Fruit fly (Drosophila melanogaster) whole organism, embryonic: ENCODE results near the gene Ubi-p63E.

Source experiments
- B-H2 ChIP-seq: fragments of 200-800 bp; sonication (Bioruptor generic); optimal IDR thresholded peaks from 2 replicates; lab custom pipeline; 2018; ENCODE audit warnings: missing biosample characterization, mild to moderate bottlenecking, missing genetic modification characterization
- CG10274 ChIP-seq: fragments of 200-800 bp; sonication (Bioruptor generic); optimal IDR thresholded peaks from 3 replicates; lab custom pipeline; 2017; ENCODE audit warnings: missing biosample characterization, mild to moderate bottlenecking, missing genetic modification characterization
- CG10321 ChIP-seq: fragments of 200-800 bp; sonication (Bioruptor generic); IDR thresholded peaks from 2 replicates; pipeline ENCODE4 v1.3.6; 2022; ENCODE audit warnings: missing biosample characterization, missing genetic modification characterization
- CG10543 ChIP-seq: fragments of 200-800 bp; sonication (Bioruptor generic); optimal IDR thresholded peaks from 3 replicates; lab custom pipeline; 2017; ENCODE audit warnings: missing biosample characterization, mild to moderate bottlenecking, missing genetic modification characterization, moderate library complexity
- CG11247 ChIP-seq: fragments of 200-800 bp; sonication (Bioruptor generic); IDR thresholded peaks from 2 replicates; pipeline ENCODE4 v1.3.6; 2022; ENCODE audit warnings: missing biosample characterization, missing genetic modification characterization
- CG11456 ChIP-seq: fragments of 200-800 bp; sonication (Bioruptor generic); IDR thresholded peaks from 3 replicates; pipeline ENCODE4 v1.3.6; 2022; ENCODE audit warnings: missing biosample characterization, missing genetic modification characterization
- CG11723 ChIP-seq: fragments of 200-800 bp; sonication (Bioruptor generic); optimal IDR thresholded peaks from 2 replicates; lab custom pipeline; 2017; ENCODE audit warnings: missing biosample characterization, mild to moderate bottlenecking, missing genetic modification characterization
- CG12071 ChIP-seq: fragments of 200-800 bp; sonication (Bioruptor generic); optimal IDR thresholded peaks from 3 replicates; lab custom pipeline; 2018; ENCODE audit warnings: missing biosample characterization, mild to moderate bottlenecking, missing genetic modification characterization
- CG12942 ChIP-seq: fragments of 200-800 bp; sonication (Bioruptor generic); optimal IDR thresholded peaks from 3 replicates; lab custom pipeline; 2016; ENCODE audit warnings: missing biosample characterization, missing genetic modification characterization
- CG13287 ChIP-seq: fragments of 200-800 bp; sonication (Bioruptor generic); IDR thresholded peaks from 2 replicates; pipeline ENCODE4 v1.3.6; 2022; ENCODE audit warnings: missing biosample characterization, missing genetic modification characterization; ENCODE audit not compliant: partially characterized antibody
- CG13624 ChIP-seq: fragments of 200-800 bp; sonication (Bioruptor generic); optimal IDR thresholded peaks from 2 replicates; lab custom pipeline; 2016; ENCODE audit warnings: missing biosample characterization, missing genetic modification characterization
- CG14441 ChIP-seq: fragments of 200-800 bp; sonication (Bioruptor generic); IDR thresholded peaks from 2 replicates; pipeline ENCODE4 v1.3.6; 2022; ENCODE audit warnings: missing biosample characterization, missing genetic modification characterization
- CG17612 ChIP-seq: fragments of 200-800 bp; sonication (Bioruptor generic); IDR thresholded peaks from 2 replicates; pipeline ENCODE4 v1.3.6; 2022; ENCODE audit warnings: missing biosample characterization, missing genetic modification characterization
- CG18619 ChIP-seq: fragments of 200-800 bp; sonication (Bioruptor generic); optimal IDR thresholded peaks from 3 replicates; lab custom pipeline; 2017; ENCODE audit warnings: missing biosample characterization, mild to moderate bottlenecking, missing genetic modification characterization
- CG2120 ChIP-seq: fragments of 200-800 bp; sonication (Bioruptor generic); optimal IDR thresholded peaks from 3 replicates; lab custom pipeline; 2016; ENCODE audit warnings: missing biosample characterization, missing genetic modification characterization
- CG2678 ChIP-seq: fragments of 200-800 bp; sonication (Bioruptor generic); optimal IDR thresholded peaks from 3 replicates; lab custom pipeline; 2019; ENCODE audit warnings: missing biosample characterization, mild to moderate bottlenecking, missing genetic modification characterization, moderate library complexity
- CG2889 ChIP-seq: fragments of 200-800 bp; sonication (Bioruptor generic); IDR thresholded peaks from 3 replicates; pipeline ENCODE4 v1.3.6; 2022; ENCODE audit warnings: missing biosample characterization, missing genetic modification characterization
- CG3281 ChIP-seq: fragments of 200-800 bp; sonication (Bioruptor generic); optimal IDR thresholded peaks from 3 replicates; lab custom pipeline; 2017; ENCODE audit warnings: missing biosample characterization, mild to moderate bottlenecking, missing genetic modification characterization
- CG4707 ChIP-seq: fragments of 200-800 bp; sonication (Bioruptor generic); optimal IDR thresholded peaks from 2 replicates; lab custom pipeline; 2018; ENCODE audit warnings: missing biosample characterization, mild to moderate bottlenecking, missing genetic modification characterization, moderate library complexity
- CG6654 ChIP-seq: fragments of 200-800 bp; sonication (Bioruptor generic); optimal IDR thresholded peaks from 2 replicates; lab custom pipeline; 2017; ENCODE audit warnings: missing biosample characterization, mild to moderate bottlenecking, missing genetic modification characterization
- CG8290 ChIP-seq, 3 experiments: fragments of 200-800 bp; sonication (Bioruptor generic); optimal IDR thresholded peaks; 2 replicates each; lab custom pipeline; 2016 to 2019; ENCODE audit warnings: missing biosample characterization in 3 of 3, missing genetic modification characterization in 3 of 3, mild to moderate bottlenecking in 2 of 3, moderate library complexity in 1 of 3
- CoRest ChIP-seq: fragments of 200-800 bp; sonication (Bioruptor generic); optimal IDR thresholded peaks from 3 replicates; lab custom pipeline; 2018; ENCODE audit warnings: missing biosample characterization, mild to moderate bottlenecking, missing genetic modification characterization, moderate library complexity
- D ChIP-seq, 2 experiments: fragments of 200-800 bp in 1 of 2; fragments of >200 bp in 1 of 2; sonication (Bioruptor generic) in 1 of 2; optimal IDR thresholded peaks; 2 replicates in 1 of 2; 3 replicates in 1 of 2; lab custom pipeline; 2017; ENCODE audit warnings: mild to moderate bottlenecking in 1 of 2, missing biosample characterization in 1 of 2, missing genetic modification characterization in 1 of 2, missing genetic modification reagents in 1 of 2
- D19A ChIP-seq: fragments of 200-800 bp; optimal IDR thresholded peaks from 3 replicates; lab custom pipeline; 2019; ENCODE audit warnings: missing biosample characterization, mild to moderate bottlenecking, missing genetic modification characterization, moderate library complexity
- Dp ChIP-seq: fragments of 200-800 bp; sonication (Bioruptor generic); optimal IDR thresholded peaks from 2 replicates; lab custom pipeline; 2018; ENCODE audit warnings: missing biosample characterization, mild to moderate bottlenecking, missing genetic modification characterization, moderate library complexity
- Hand ChIP-seq: fragments of 200-800 bp; sonication (Bioruptor generic); optimal IDR thresholded peaks from 2 replicates; lab custom pipeline; 2017; ENCODE audit warnings: mild to moderate bottlenecking, missing biosample characterization, missing genetic modification reagents, missing genetic modification characterization
- Nf-YA ChIP-seq: fragments of 200-800 bp; sonication (Bioruptor generic); IDR thresholded peaks from 2 replicates; pipeline ENCODE4 v1.3.6; 2022; ENCODE audit warnings: missing biosample characterization, missing genetic modification characterization
- Opbp ChIP-seq: fragments of 200-800 bp; sonication (Bioruptor generic); IDR thresholded peaks from 3 replicates; pipeline ENCODE4 v1.3.6; 2022; ENCODE audit warnings: missing biosample characterization, missing genetic modification characterization; ENCODE audit not compliant: partially characterized antibody
- PHDP ChIP-seq: fragments of 200-800 bp; sonication (Bioruptor generic); optimal IDR thresholded peaks from 3 replicates; lab custom pipeline; 2018; ENCODE audit warnings: missing biosample characterization, mild to moderate bottlenecking, missing genetic modification characterization, moderate library complexity
- Xbp1 ChIP-seq: fragments of 200-800 bp; sonication (Bioruptor generic); optimal IDR thresholded peaks from 3 replicates; lab custom pipeline; 2016; ENCODE audit warnings: missing biosample characterization, mild to moderate bottlenecking, missing genetic modification characterization
- ac ChIP-seq: fragments of 200-800 bp; sonication (Bioruptor generic); optimal IDR thresholded peaks from 3 replicates; lab custom pipeline; 2017; ENCODE audit warnings: missing biosample characterization, mild to moderate bottlenecking, missing genetic modification characterization
- bigmax ChIP-seq: fragments of 200-800 bp; sonication (Bioruptor generic); optimal IDR thresholded peaks from 2 replicates; lab custom pipeline; 2018; ENCODE audit warnings: missing biosample characterization, mild to moderate bottlenecking, missing genetic modification characterization
- cas ChIP-seq: fragments of 200-800 bp; sonication (Bioruptor generic); IDR thresholded peaks from 2 replicates; pipeline ENCODE4 v1.3.6; 2022; ENCODE audit warnings: missing biosample characterization, missing genetic modification characterization
- chm ChIP-seq: fragments of 200-800 bp; sonication (Bioruptor generic); IDR thresholded peaks from 2 replicates; pipeline ENCODE4 v1.3.6; 2022; ENCODE audit warnings: missing biosample characterization, missing genetic modification characterization
- dan ChIP-seq: fragments of 200-800 bp; sonication (Bioruptor generic); IDR thresholded peaks from 2 replicates; pipeline ENCODE4 v1.3.6; 2022; ENCODE audit warnings: missing biosample characterization, missing genetic modification characterization
- dmrt11E ChIP-seq: fragments of 200-800 bp; sonication (Bioruptor generic); optimal IDR thresholded peaks from 3 replicates; lab custom pipeline; 2018; ENCODE audit warnings: missing biosample characterization, mild to moderate bottlenecking, missing genetic modification characterization, moderate library complexity
- eve ChIP-seq, 2 experiments: fragments of >200 bp; optimal IDR thresholded peaks; 2 replicates each; lab custom pipeline; 2017; ENCODE audit warnings: missing biosample characterization in 2 of 2, missing genetic modification characterization in 2 of 2
- jing ChIP-seq: fragments of 200-800 bp; sonication (Bioruptor generic); optimal IDR thresholded peaks from 2 replicates; lab custom pipeline; 2018; ENCODE audit warnings: missing biosample characterization, mild to moderate bottlenecking, missing genetic modification characterization
- kay ChIP-seq: fragments of 200-800 bp; sonication (Bioruptor generic); optimal IDR thresholded peaks from 2 replicates; lab custom pipeline; 2016; ENCODE audit warnings: missing biosample characterization, missing genetic modification characterization
- lab ChIP-seq: fragments of 200-800 bp; sonication (Bioruptor generic); optimal IDR thresholded peaks from 3 replicates; lab custom pipeline; 2017; ENCODE audit warnings: missing biosample characterization, missing genetic modification characterization, mild to moderate bottlenecking, moderate library complexity, missing genetic modification reagents
- otp ChIP-seq: fragments of 200-800 bp; sonication (Bioruptor generic); IDR thresholded peaks from 3 replicates; pipeline ENCODE4, ENCODE4 v1.3.6; 2022; ENCODE audit warnings: missing biosample characterization, missing genetic modification characterization
- row ChIP-seq: fragments of 200-800 bp; sonication (Bioruptor generic); IDR thresholded peaks from 3 replicates; pipeline ENCODE4 v1.3.6; 2022; ENCODE audit warnings: missing biosample characterization, missing genetic modification characterization
- sd ChIP-seq: fragments of 200-800 bp; sonication (Bioruptor generic); optimal IDR thresholded peaks from 3 replicates; lab custom pipeline; 2018; ENCODE audit warnings: missing biosample characterization, mild to moderate bottlenecking, missing genetic modification characterization, moderate library complexity
- seq ChIP-seq: fragments of 200-800 bp; sonication (Bioruptor generic); IDR thresholded peaks from 2 replicates; pipeline ENCODE4 v1.3.6; 2022; ENCODE audit warnings: missing biosample characterization, missing genetic modification characterization
- vfl ChIP-seq: fragments of 200-800 bp; sonication (Bioruptor generic); optimal IDR thresholded peaks from 2 replicates; lab custom pipeline; 2016; ENCODE audit warnings: missing biosample characterization, missing genetic modification characterization
- vnd ChIP-seq: fragments of 200-800 bp; sonication (Bioruptor generic); IDR thresholded peaks from 3 replicates; pipeline ENCODE4 v1.3.6; 2022; ENCODE audit warnings: missing biosample characterization, missing genetic modification characterization; ENCODE audit not compliant: partially characterized antibody
- yki ChIP-seq: fragments of >200 bp; optimal IDR thresholded peaks from 3 replicates; lab custom pipeline; 2018
- zfh2 ChIP-seq: fragments of 200-800 bp; sonication (Bioruptor generic); optimal IDR thresholded peaks from 2 replicates; lab custom pipeline; 2016; ENCODE audit warnings: missing biosample characterization, missing genetic modification characterization

Ubi-p63E gene

dm6 chr3L:3928205-3928942, 25.4 kb upstream of the Ubi-p63E start (continued):
- peak; percentile 49 for TF ChIP-seq CG6654 (GFP tag; lab: Kevin White, UChicago)
- peak; percentile 80 for TF ChIP-seq Nf-YA (GFP tag; lab: Robert Waterston, UW)
- TF ChIP-seq ac, result no peak
- peak; percentile 88 for TF ChIP-seq CG14441 (GFP tag; lab: Robert Waterston, UW)
- no peak for TF ChIP-seq Opbp (GFP tag; lab: Robert Waterston, UW)
- peak; percentile 73 for TF ChIP-seq CG11723 (GFP tag; lab: Kevin White, UChicago)
- peak; percentile 88 for TF ChIP-seq CG10543 (GFP tag; lab: Kevin White, UChicago)
- peak; percentile 90 for TF ChIP-seq CG11456 (GFP tag; lab: Robert Waterston, UW)
- TF ChIP-seq CG17612, result peak; percentile 71; the same call in 1 of the 2 replicates
- peak; percentile 91 for TF ChIP-seq CG3281 (GFP tag; lab: Kevin White, UChicago)
- peak; percentile 20 for TF ChIP-seq CG4707 (GFP tag; lab: Kevin White, UChicago)
- TF ChIP-seq CG10321 (GFP tag; lab: Robert Waterston, UW), result peak; percentile 47; the same call in 1 of the 2 replicates
- no peak for TF ChIP-seq dan (GFP tag; lab: Robert Waterston, UW)
- peak; percentile 62 for TF ChIP-seq D19A (tag; lab: Kevin White, UChicago)
- TF ChIP-seq CG18619 (GFP tag; lab: Kevin White, UChicago), result peak; percentile 89
- TF ChIP-seq eve (GFP tag; optimal IDR thresholded peaks at IDR 0.05; lab: Kevin White, UChicago), result peak in 1 of 2 experiments; percentile 88
- TF ChIP-seq vnd (GFP tag; lab: Robert Waterston, UW), result no peak
- no peak for TF ChIP-seq Dp (GFP tag; lab: Kevin White, UChicago)
- peak; percentile 66 for TF ChIP-seq jing (GFP tag; lab: Kevin White, UChicago)
- no peak for TF ChIP-seq CG13287 (GFP tag; lab: Robert Waterston, UW)
- TF ChIP-seq Hand (GFP tag; lab: Kevin White, UChicago), result peak; percentile 89
- peak; percentile 90 for TF ChIP-seq CoRest
- no peak for TF ChIP-seq D (optimal IDR thresholded peaks at IDR 0.05; lab: Kevin White, UChicago)
- peak; percentile 40 for TF ChIP-seq D (GFP tag; optimal IDR thresholded peaks at IDR 0.05; lab: Kevin White, UChicago)
- TF ChIP-seq row (GFP tag; lab: Robert Waterston, UW), result peak; percentile 95
- TF ChIP-seq cas, result peak; percentile 81
- peak; percentile 95 for TF ChIP-seq lab (GFP tag; lab: Kevin White, UChicago)
- peak; percentile 83 for TF ChIP-seq CG11247 (GFP tag; lab: Robert Waterston, UW)
- peak; percentile 95 for TF ChIP-seq CG13624 (GFP tag; lab: Kevin White, UChicago)
- no peak for TF ChIP-seq dmrt11E (tag; lab: Kevin White, UChicago)
- peak; percentile 85 for TF ChIP-seq CG12071 (GFP tag; lab: Kevin White, UChicago)
- peak; percentile 93 for TF ChIP-seq zfh2 (GFP tag; lab: Kevin White, UChicago)
- TF ChIP-seq Xbp1 (GFP tag; lab: Kevin White, UChicago), result peak; percentile 86
- peak; percentile 98 for TF ChIP-seq CG2120 (GFP tag; lab: Kevin White, UChicago)
- no peak for TF ChIP-seq yki (lab: Kevin White, UChicago)
- TF ChIP-seq PHDP (tag; lab: Kevin White, UChicago), result peak; percentile 92
- TF ChIP-seq otp, result peak; percentile 77; the same call in 2 of the 3 replicates
- peak; percentile 81 for TF ChIP-seq chm (GFP tag; lab: Robert Waterston, UW)
- TF ChIP-seq CG12942, result peak; percentile 79
- TF ChIP-seq CG10274, result peak; percentile 65
- TF ChIP-seq B-H2 (GFP tag; lab: Kevin White, UChicago), result peak; percentile 95
- peak; percentile 53 for TF ChIP-seq sd (tag; lab: Kevin White, UChicago)
- TF ChIP-seq vfl (GFP tag; lab: Kevin White, UChicago), result peak; percentile 39
- TF ChIP-seq bigmax (GFP tag; lab: Kevin White, UChicago), result no peak
- TF ChIP-seq seq (GFP tag; lab: Robert Waterston, UW), result peak; percentile 86
- peak; percentile 94 for TF ChIP-seq CG2678
- TF ChIP-seq CG8290 (GFP tag; optimal IDR thresholded peaks at IDR 0.05; lab: Kevin White, UChicago), result no peak
- TF ChIP-seq CG8290 (tag; optimal IDR thresholded peaks at IDR 0.05; lab: Kevin White, UChicago), result peak in 1 of 2 experiments; percentile 95
- TF ChIP-seq CG2889, result peak; percentile 89
- peak; percentile 36 for TF ChIP-seq kay (GFP tag; lab: Kevin White, UChicago)
